Worm (Caenorhabditis elegans): ENCODE data around the gene F26D2.14.

- TF ChIP-seq sea-1 (GFP tag; conservative IDR thresholded peaks at IDR 0.05) (no peak), ama-1 (optimal IDR thresholded peaks at IDR 0.05) (no peak), ceh-36 (tag; optimal IDR thresholded peaks at IDR 0.05) (no peak)
These were observed 6.2 kb upstream of the F26D2.14 start, which contains the start of gene F26D2.10 for ce11 chrV:16429503-16429902.
